Fruit fly (Drosophila melanogaster) S2 (cell line): ENCODE data around the gene CG31871.

Experiments used
- CG8478 ChIP-seq: fragments of >200 bp; optimal IDR thresholded peaks from 2 replicates; lab custom pipeline; 2018
- CTCF ChIP-seq, 2 experiments: fragments of >200 bp; optimal IDR thresholded peaks; 2 replicates each; lab custom pipeline; 2018

dm6 chr2L:10638371-10638770 lies 23.5 kb upstream of the CG31871 start, which contains the start of gene CG7329:
- no peak for TF ChIP-seq CG8478 (lab: Kevin White, UChicago)
- TF ChIP-seq CTCF (optimal IDR thresholded peaks at IDR 0.05; lab: Kevin White, UChicago), result no peak
